Worm (Caenorhabditis elegans) whole organism, late embryonic: ENCODE results near the gene dnj-2.
"Not testable (repeated sequence)": the region's sequence is repeated elsewhere in the genome, so short reads cannot be mapped to it uniquely, and the experiment has no call there.

Source experiments
- lin-11 ChIP-seq: fragments of 200-800 bp; sonication (Bioruptor generic); optimal IDR thresholded peaks from 2 replicates; lab custom pipeline; 2018; ENCODE audit warnings: mild to moderate bottlenecking, missing genetic modification characterization, missing compliant biosample characterization
- sox-4 ChIP-seq: sonication (generic microtip); optimal IDR thresholded peaks from 2 replicates; lab custom pipeline; 2017; ENCODE audit warnings: mild to moderate bottlenecking, missing genetic modification characterization, inconsistent platforms, missing compliant biosample characterization

- TF ChIP-seq sox-4 (tag; lab: Kevin White, UChicago); lin-11: not testable (repeated sequence)
These were observed 11.0 kb upstream of the dnj-2 start, which contains the start of gene his-48 for ce11 chrIV:11324741-11325140.
